Fruit fly (Drosophila melanogaster): ENCODE results near the gene cyst.
A peak's percentile ranks its signal among the peaks of the same experiment; 100 is the strongest.

- TF ChIP-seq usp (GFP tag; optimal IDR thresholded peaks at IDR 0.05) (no peak), foxo (GFP tag; optimal IDR thresholded peaks at IDR 0.05) (peak in 1 of 2 experiments; percentile 66)
These were observed at the start of gene cyst for dm6 chr2L:19508361-19508918.

Measured in whole organism, wandering third instar larva.